Fruit fly (Drosophila melanogaster): ENCODE results near the gene CG17752.

CG17752 gene

DNA sequence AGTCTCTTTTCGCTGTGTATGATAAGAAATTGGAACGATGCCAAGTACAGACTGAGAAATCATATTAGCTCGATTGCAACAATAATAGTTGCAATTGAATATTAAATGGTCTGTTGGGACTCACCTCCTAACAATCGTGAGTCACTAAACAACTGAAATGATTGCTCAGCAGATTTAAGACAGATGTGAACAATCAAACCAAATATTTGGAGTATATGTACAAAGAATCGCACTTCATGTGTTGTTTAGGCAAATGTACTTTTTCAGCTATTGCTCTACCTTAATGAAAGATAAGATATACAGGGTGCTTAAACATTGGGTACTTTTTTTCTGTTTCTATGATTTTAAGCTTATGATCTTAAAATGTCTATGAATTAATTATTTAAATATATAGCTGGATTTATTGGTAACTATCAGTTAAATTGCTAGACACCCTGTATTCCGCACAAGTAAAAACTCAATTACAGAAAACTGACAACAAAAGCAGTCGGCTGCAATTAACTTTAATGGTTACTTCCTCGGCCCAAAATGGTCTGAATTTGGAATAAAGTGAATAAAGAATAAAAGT, 31.6 kb downstream of the CG17752 start:
- TF ChIP-seq D1 (tag; optimal IDR thresholded peaks at IDR 0.05) (no peak), Snoo (tag; optimal IDR thresholded peaks at IDR 0.05) (peak; percentile 57), CG17806 (tag; optimal IDR thresholded peaks at IDR 0.05) (peak; percentile 80), Pif1B (GFP tag; optimal IDR thresholded peaks at IDR 0.05) (peak; percentile 69), Ets98B (GFP tag; IDR thresholded peaks at IDR 0.05) (peak; percentile 94), CG12605 (GFP tag; IDR thresholded peaks at IDR 0.05) (peak; percentile 92), EcR (GFP tag; optimal IDR thresholded peaks at IDR 0.05) (no peak), CG34367 (tag; optimal IDR thresholded peaks at IDR 0.05) (peak; percentile 68), CG14655 (GFP tag; optimal IDR thresholded peaks at IDR 0.05) (peak; percentile 83), CG9948 (tag; optimal IDR thresholded peaks at IDR 0.05) (peak; percentile 75), Pif1A (GFP tag; optimal IDR thresholded peaks at IDR 0.05) (peak; percentile 57), CG8301 (tag; optimal IDR thresholded peaks at IDR 0.05) (peak; percentile 78), CG8159 (tag; optimal IDR thresholded peaks at IDR 0.05) (peak; percentile 79), CG13204 (GFP tag; optimal IDR thresholded peaks at IDR 0.05) (peak; percentile 3), CG10348 (GFP tag; IDR thresholded peaks at IDR 0.05) (no peak), CG4496 (GFP tag; IDR thresholded peaks at IDR 0.05) (peak; percentile 96), CG32121 (GFP tag; IDR thresholded peaks at IDR 0.05) (peak; percentile 88), CG15710 (tag; optimal IDR thresholded peaks at IDR 0.05) (peak; percentile 75), gl (tag; optimal IDR thresholded peaks at IDR 0.05) (peak; percentile 57), rn (GFP tag; IDR thresholded peaks at IDR 0.05) (peak; percentile 69; the same call in 1 of the 2 replicates), fd96Ca (GFP tag; IDR thresholded peaks at IDR 0.05) (no peak)

DNA sequence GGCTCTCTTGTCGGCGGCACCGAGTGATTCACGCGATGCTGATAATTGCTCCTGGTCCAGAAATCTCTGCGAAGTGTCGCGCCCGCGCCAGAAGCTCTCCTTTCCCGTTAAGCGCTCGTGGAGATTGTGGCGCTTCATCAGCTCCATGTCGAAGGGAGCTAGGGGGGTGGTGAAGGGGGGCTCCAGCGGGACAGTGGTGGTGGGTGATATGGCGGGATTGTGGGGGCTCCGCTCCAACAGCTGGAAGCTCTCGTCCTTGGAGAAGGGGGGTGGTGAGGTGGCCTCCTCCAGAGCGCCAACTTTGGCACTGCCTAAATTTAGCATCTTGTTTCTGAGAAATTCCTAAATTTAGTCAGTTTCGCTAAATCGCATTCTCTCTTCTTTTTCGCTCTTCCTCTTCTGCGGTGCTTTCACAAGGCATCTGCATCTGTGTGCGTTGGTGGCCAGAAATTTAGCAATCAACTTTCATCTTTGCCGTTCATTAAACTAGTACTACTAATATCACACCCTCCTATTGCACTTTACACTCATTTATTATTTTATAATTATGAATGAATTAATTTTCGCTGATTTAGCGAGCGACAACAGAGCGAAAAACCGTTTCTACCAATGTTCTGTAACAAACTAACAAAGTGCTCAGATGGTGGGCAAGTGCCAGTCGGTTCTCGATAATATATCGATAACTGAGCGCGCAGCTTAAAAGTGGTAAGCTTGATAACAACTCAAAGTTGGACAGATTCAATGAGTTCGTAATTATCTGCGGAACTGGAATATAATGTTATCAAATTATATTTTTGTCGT, 32.3 kb downstream of the CG17752 start, which contains the start of gene subdued:
Gene subdued, minus strand, starts transcription at position 631 of the 801 bp plus-strand sequence.
- TF ChIP-seq CG8159 (tag; optimal IDR thresholded peaks at IDR 0.05), result no peak
- TF ChIP-seq rn (GFP tag; IDR thresholded peaks at IDR 0.05), result no peak
- TF ChIP-seq CG10348 (GFP tag; IDR thresholded peaks at IDR 0.05), result no peak
- no peak for TF ChIP-seq EcR (GFP tag; optimal IDR thresholded peaks at IDR 0.05)
- TF ChIP-seq CG14655 (GFP tag; optimal IDR thresholded peaks at IDR 0.05), result no peak
- 0 out of 2 replicates have a peak, but pooled peaks have one; percentile 29 for TF ChIP-seq CG12605 (GFP tag; IDR thresholded peaks at IDR 0.05)
- no peak for TF ChIP-seq CG9948 (tag; optimal IDR thresholded peaks at IDR 0.05)
- TF ChIP-seq CG4496 (GFP tag; IDR thresholded peaks at IDR 0.05), result 0 out of 3 replicates have a peak, but pooled peaks have one; percentile 23
- 0 out of 2 replicates have a peak, but pooled peaks have one; percentile 11 for TF ChIP-seq CG32121 (GFP tag; IDR thresholded peaks at IDR 0.05)
- peak; percentile 7 for TF ChIP-seq CG13204 (GFP tag; optimal IDR thresholded peaks at IDR 0.05)

DNA sequence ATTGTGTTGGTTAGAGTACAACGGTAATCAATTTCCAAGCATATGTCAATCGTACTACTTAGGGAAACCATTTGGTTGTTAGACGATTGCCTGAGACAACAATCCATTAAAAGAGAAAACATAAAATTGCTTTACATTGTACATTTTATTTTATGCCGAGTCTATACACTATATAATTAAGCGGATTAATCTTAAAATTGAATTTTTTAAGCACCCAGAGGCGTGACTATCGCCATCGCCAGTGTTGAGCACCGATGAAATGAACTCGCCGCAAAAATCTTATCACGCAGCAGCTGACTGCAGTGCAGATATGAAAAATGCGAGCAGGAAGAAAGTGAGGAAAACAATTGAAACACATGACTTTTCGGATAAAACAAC, 32.9 kb downstream of the CG17752 start:
- TF ChIP-seq Snoo (tag; optimal IDR thresholded peaks at IDR 0.05) (no peak), CG4496 (GFP tag; IDR thresholded peaks at IDR 0.05) (0 out of 3 replicates have a peak, but pooled peaks have one; percentile 23), Ets98B (GFP tag; IDR thresholded peaks at IDR 0.05) (peak; percentile 20; the same call in 1 of the 2 replicates)

DNA sequence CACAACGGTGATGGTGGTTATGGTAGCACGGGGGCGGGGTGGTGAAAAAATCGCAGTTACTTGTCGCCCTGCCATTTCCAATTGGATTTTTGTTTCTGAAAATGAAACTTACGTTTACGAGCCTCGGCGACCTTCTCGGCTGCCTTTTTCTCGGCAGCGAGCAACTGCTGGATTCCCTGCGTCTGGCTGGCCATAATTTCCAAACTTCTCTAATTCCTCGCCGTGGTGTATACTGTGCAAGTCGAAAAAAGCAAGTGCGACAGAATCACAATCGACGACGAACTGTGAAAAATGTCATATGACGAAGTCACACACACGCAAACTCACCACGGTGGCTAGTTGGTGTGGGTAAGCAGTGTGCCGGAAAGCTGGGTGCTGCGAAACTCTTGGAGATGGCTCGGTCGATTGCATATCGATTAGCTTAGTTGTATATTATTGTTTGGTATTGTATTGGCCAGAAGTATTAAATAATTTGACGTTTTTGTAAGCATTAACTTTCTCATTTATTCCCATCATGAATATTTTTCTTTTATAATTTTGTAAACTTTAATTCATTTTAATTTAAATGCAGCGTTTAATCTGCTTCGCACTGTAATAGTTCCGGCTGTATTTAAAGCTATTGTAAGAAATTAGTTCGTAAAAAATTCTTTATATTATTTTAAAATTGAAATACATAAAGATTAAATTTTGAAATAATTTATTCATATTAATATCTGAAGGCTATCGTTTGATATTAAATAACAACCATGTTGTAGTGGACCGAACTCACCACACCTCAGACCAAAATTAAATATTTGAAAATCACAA, 34.3 kb downstream of the CG17752 start, which contains the start of gene Vha13:
Gene Vha13, minus strand, starts transcription at position 293 of the 807 bp plus-strand sequence.
- peak; percentile 67; the same call in 2 of the 3 replicates for TF ChIP-seq CG4496 (GFP tag; IDR thresholded peaks at IDR 0.05)
- TF ChIP-seq Snoo (tag; optimal IDR thresholded peaks at IDR 0.05), result no peak
- no peak for TF ChIP-seq CG17806 (tag; optimal IDR thresholded peaks at IDR 0.05)
- peak; percentile 65 for TF ChIP-seq EcR (GFP tag; optimal IDR thresholded peaks at IDR 0.05)
- no peak for TF ChIP-seq CG10348 (GFP tag; IDR thresholded peaks at IDR 0.05)
- TF ChIP-seq Ets98B (GFP tag; IDR thresholded peaks at IDR 0.05), result peak; percentile 28; the same call in 1 of the 2 replicates
- TF ChIP-seq Pif1A (GFP tag; optimal IDR thresholded peaks at IDR 0.05), result no peak
- TF ChIP-seq CG8159 (tag; optimal IDR thresholded peaks at IDR 0.05), result peak; percentile 29
- peak; percentile 9 for TF ChIP-seq Pif1B (GFP tag; optimal IDR thresholded peaks at IDR 0.05)
- TF ChIP-seq CG8301 (tag; optimal IDR thresholded peaks at IDR 0.05), result peak; percentile 14
- TF ChIP-seq fd96Ca (GFP tag; IDR thresholded peaks at IDR 0.05), result peak; percentile 51; the same call in 2 of the 3 replicates
- TF ChIP-seq rn (GFP tag; IDR thresholded peaks at IDR 0.05), result no peak
- TF ChIP-seq CG14655 (GFP tag; optimal IDR thresholded peaks at IDR 0.05), result no peak
- TF ChIP-seq CG32121 (GFP tag; IDR thresholded peaks at IDR 0.05), result peak; percentile 41; the same call in 1 of the 2 replicates
- TF ChIP-seq gl (tag; optimal IDR thresholded peaks at IDR 0.05), result peak; percentile 37
- TF ChIP-seq CG34367 (tag; optimal IDR thresholded peaks at IDR 0.05), result no peak

DNA sequence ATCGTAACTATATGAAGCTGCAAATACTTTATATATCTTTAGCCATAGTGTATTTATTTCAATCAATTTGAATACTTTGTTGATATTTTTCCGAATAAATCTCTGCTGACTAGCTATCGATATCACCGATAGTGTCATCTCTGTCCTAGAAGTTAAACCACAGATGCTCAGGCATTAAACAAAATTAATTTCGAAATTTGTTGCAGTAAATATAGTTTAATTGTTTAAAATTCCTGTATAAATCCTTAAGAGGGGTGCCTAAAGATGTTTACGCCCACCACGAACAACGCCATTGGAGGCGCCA, 34.8 kb downstream of the CG17752 start, which contains the start of gene Nup58:
Gene Nup58, plus strand, starts transcription at position 126 of the 304 bp plus-strand sequence.
- TF ChIP-seq Pif1A (GFP tag; optimal IDR thresholded peaks at IDR 0.05), result no peak
- TF ChIP-seq CG10348 (GFP tag; IDR thresholded peaks at IDR 0.05), result no peak
- no peak for TF ChIP-seq CG14655 (GFP tag; optimal IDR thresholded peaks at IDR 0.05)
- no peak for TF ChIP-seq CG9948 (tag; optimal IDR thresholded peaks at IDR 0.05)
- no peak for TF ChIP-seq CG12605 (GFP tag; IDR thresholded peaks at IDR 0.05)
- no peak for TF ChIP-seq CG8159 (tag; optimal IDR thresholded peaks at IDR 0.05)
- TF ChIP-seq fd96Ca (GFP tag; IDR thresholded peaks at IDR 0.05), result no peak
- no peak for TF ChIP-seq Snoo (tag; optimal IDR thresholded peaks at IDR 0.05)
- no peak for TF ChIP-seq Ets98B (GFP tag; IDR thresholded peaks at IDR 0.05)
- TF ChIP-seq CG4496 (GFP tag; IDR thresholded peaks at IDR 0.05), result no peak
- no peak for TF ChIP-seq D1 (tag; optimal IDR thresholded peaks at IDR 0.05)
- no peak for TF ChIP-seq CG34367 (tag; optimal IDR thresholded peaks at IDR 0.05)
- no peak for TF ChIP-seq gl (tag; optimal IDR thresholded peaks at IDR 0.05)

All from whole organism, pupa.